Fruit fly (Drosophila melanogaster): ENCODE results near the gene spz5.

spz5 gene

DNA sequence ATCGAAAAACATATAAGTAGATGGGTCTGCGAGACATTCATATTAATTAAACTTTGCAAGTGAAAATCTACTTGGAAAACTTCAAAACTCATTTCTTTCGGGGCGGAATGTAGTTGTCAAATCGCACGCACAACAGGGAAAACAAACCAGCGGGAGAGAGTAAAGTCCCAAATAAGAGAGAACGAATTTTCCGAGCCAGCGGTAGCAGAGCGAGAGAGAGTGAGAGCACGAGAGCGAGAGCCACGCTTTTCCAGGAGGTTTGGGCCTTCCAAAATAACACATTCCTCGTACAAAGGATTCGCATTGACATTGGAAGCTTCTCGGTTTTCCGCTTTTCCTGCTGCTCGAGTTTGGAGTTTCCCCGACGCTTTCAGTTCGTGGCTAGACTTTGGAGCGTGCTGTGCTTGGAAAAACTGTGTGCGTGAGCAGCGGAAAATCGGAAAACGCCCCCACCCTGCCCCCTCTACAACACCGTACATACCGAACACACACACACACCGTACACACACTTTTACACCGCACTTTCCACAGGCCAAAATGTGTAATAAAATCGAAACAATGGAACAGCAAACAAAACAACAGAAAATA is 4.5 kb upstream of the spz5 start:
- TF ChIP-seq Crg-1 (GFP tag; optimal IDR thresholded peaks at IDR 0.05) (no peak), tj (GFP tag; optimal IDR thresholded peaks at IDR 0.05) (no peak), toe (GFP tag; optimal IDR thresholded peaks at IDR 0.05) (no peak), CG7045 (GFP tag; optimal IDR thresholded peaks at IDR 0.05) (no peak), cic (GFP tag; optimal IDR thresholded peaks at IDR 0.05) (no peak), ovo (GFP tag; optimal IDR thresholded peaks at IDR 0.05) (no peak), CG7101 (tag; optimal IDR thresholded peaks at IDR 0.05) (no peak), CG11617 (GFP tag; optimal IDR thresholded peaks at IDR 0.05) (no peak), pad (GFP tag; optimal IDR thresholded peaks at IDR 0.05) (no peak), cnc (optimal IDR thresholded peaks at IDR 0.05) (no peak), CG5204 (GFP tag; optimal IDR thresholded peaks at IDR 0.05) (no peak), CG14711 (tag; optimal IDR thresholded peaks at IDR 0.05) (no peak), Hr96 (GFP tag; optimal IDR thresholded peaks at IDR 0.05) (no peak), Mnt (GFP tag; optimal IDR thresholded peaks at IDR 0.05) (no peak), kay (GFP tag; ENCODE audit: borderline replicate concordance) (no peak), CG1620 (GFP tag; optimal IDR thresholded peaks at IDR 0.05) (no peak), CG33017 (tag; optimal IDR thresholded peaks at IDR 0.05) (no peak), bab1 (GFP tag; optimal IDR thresholded peaks at IDR 0.05) (no peak)

DNA sequence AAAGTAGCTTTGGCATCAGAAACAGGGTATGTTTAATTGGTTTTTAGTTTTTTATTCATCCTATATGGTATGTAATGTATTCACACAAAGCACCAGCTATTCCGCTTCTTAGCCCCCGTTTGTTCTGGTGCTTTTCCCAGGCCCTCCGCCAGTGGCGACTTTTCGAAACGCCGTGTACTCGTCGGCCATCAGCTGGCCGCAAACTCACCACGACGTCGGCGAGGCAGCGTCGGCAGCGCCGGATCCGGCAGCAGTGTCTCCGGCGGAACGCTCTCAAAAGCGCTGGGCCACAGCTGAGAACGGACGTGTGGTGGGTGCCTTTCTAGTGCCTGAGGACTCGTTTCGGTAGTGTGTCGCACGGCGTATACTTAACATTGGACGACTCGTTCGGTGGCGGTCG is 2.8 kb upstream of the spz5 start, which contains the start of gene Shab:
Gene Shab (plus strand): TSS at position 268 of the 400 bp plus-strand sequence.
- TF ChIP-seq kay (GFP tag; ENCODE audit: borderline replicate concordance) (no peak), CG1620 (GFP tag; optimal IDR thresholded peaks at IDR 0.05) (no peak), CG11617 (GFP tag; optimal IDR thresholded peaks at IDR 0.05) (no peak), toe (GFP tag; optimal IDR thresholded peaks at IDR 0.05) (no peak), ovo (GFP tag; optimal IDR thresholded peaks at IDR 0.05) (no peak), pad (GFP tag; optimal IDR thresholded peaks at IDR 0.05) (no peak), Crg-1 (GFP tag; optimal IDR thresholded peaks at IDR 0.05) (no peak), cic (GFP tag; optimal IDR thresholded peaks at IDR 0.05) (no peak), Clk (GFP tag; optimal IDR thresholded peaks at IDR 0.05) (no peak)

DNA sequence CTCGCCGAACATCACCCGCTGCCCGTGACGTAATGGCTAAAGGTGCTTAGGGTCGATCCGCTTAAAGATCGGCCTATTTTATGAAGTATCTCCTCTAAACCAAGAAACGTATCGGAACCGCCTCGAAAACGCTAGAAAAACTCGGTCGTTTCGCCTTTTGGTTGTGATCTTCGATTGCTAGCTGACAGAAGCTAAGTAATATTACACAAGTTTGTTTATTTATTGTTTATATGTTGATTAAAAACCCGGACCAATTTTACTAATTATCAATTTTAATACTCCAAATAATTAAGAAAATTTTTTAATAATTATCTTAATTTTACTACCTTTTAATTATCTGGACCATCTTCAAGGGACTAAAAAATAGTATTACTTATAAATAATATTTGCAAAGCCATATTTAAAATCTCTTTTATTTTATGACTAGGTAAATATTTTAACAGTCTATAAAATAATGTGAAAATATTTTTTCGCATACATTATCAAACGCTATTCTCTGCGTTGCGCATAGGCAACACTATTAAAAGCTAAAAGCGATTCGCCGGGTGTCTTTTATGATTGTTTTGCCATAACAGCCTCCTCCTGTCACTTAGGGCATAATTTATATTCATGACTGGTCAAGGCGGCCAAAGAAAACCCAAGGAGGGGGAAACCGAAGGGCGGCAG is 2.0 kb upstream of the spz5 start:
- TF ChIP-seq toe (GFP tag; optimal IDR thresholded peaks at IDR 0.05) (no peak), CG33017 (tag; optimal IDR thresholded peaks at IDR 0.05) (no peak), CG12768 (GFP tag; optimal IDR thresholded peaks at IDR 0.05) (no peak), cic (GFP tag; optimal IDR thresholded peaks at IDR 0.05) (no peak), pad (GFP tag; optimal IDR thresholded peaks at IDR 0.05) (no peak), ovo (GFP tag; optimal IDR thresholded peaks at IDR 0.05) (no peak), tj (GFP tag; optimal IDR thresholded peaks at IDR 0.05) (no peak), CG7045 (GFP tag; optimal IDR thresholded peaks at IDR 0.05) (no peak), cnc (optimal IDR thresholded peaks at IDR 0.05) (no peak)

DNA sequence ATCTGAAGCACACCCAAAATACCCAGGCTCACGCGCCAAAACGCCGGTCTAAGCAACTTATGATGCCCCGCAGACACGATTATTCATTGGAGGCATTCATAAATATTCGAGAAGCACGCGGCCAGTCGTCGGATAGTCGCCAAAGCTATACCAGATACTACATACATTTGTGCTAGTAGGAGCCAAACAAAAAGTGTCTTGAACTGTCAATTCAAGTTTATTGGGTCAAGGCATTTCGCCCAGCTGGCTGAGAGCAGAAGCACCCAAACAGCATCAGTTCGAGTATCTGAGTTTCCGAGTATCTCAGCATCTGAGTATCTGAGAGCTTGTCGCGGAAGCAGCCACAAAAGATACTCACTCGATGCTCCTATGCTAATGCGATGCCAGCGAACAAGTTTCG is 3.8 kb downstream of the spz5 start:
- TF ChIP-seq CG14711 (tag; optimal IDR thresholded peaks at IDR 0.05): no peak
- no peak for TF ChIP-seq tj (GFP tag; optimal IDR thresholded peaks at IDR 0.05)
- TF ChIP-seq cic (GFP tag; optimal IDR thresholded peaks at IDR 0.05): no peak
- no peak for TF ChIP-seq bab1 (GFP tag; optimal IDR thresholded peaks at IDR 0.05)
- no peak for TF ChIP-seq CG12768 (GFP tag; optimal IDR thresholded peaks at IDR 0.05)
- TF ChIP-seq pad (GFP tag; optimal IDR thresholded peaks at IDR 0.05): no peak
- no peak for TF ChIP-seq cnc (optimal IDR thresholded peaks at IDR 0.05)
- TF ChIP-seq Hr96 (GFP tag; optimal IDR thresholded peaks at IDR 0.05): no peak
- no peak for TF ChIP-seq CG11617 (GFP tag; optimal IDR thresholded peaks at IDR 0.05)
- TF ChIP-seq Mnt (GFP tag; optimal IDR thresholded peaks at IDR 0.05): no peak
- TF ChIP-seq ovo (GFP tag; optimal IDR thresholded peaks at IDR 0.05): no peak
- TF ChIP-seq CG1620 (GFP tag; optimal IDR thresholded peaks at IDR 0.05): no peak
- TF ChIP-seq CG7101 (tag; optimal IDR thresholded peaks at IDR 0.05): no peak

DNA sequence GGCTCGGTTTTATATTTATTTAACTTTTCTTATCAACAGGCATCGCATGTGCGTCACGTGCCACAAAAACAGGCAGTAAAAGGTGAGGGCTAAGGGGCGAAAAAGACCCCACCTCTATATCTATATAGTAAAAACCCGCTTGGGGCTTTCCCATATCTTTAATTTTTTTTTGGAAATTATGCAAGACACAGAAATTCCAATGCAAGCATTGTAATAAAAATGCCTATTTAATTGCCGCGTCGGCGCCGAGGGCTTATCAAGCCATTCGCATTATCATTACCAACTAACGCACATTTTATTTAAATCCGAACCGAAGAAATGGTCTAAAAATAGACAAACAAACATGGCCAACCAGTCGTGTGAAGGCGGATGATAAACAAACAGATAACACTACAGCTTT is 4.6 kb downstream of the spz5 start:
- TF ChIP-seq ovo (GFP tag; optimal IDR thresholded peaks at IDR 0.05) (no peak), Clk (GFP tag; optimal IDR thresholded peaks at IDR 0.05) (no peak), CG7045 (GFP tag; optimal IDR thresholded peaks at IDR 0.05) (no peak), Mnt (GFP tag; optimal IDR thresholded peaks at IDR 0.05) (no peak), cic (GFP tag; optimal IDR thresholded peaks at IDR 0.05) (no peak), bab1 (GFP tag; optimal IDR thresholded peaks at IDR 0.05) (no peak), CG33017 (tag; optimal IDR thresholded peaks at IDR 0.05) (no peak), CG12768 (GFP tag; optimal IDR thresholded peaks at IDR 0.05) (no peak), cnc (optimal IDR thresholded peaks at IDR 0.05) (no peak), toe (GFP tag; optimal IDR thresholded peaks at IDR 0.05) (no peak), CG5204 (GFP tag; optimal IDR thresholded peaks at IDR 0.05) (no peak)

DNA sequence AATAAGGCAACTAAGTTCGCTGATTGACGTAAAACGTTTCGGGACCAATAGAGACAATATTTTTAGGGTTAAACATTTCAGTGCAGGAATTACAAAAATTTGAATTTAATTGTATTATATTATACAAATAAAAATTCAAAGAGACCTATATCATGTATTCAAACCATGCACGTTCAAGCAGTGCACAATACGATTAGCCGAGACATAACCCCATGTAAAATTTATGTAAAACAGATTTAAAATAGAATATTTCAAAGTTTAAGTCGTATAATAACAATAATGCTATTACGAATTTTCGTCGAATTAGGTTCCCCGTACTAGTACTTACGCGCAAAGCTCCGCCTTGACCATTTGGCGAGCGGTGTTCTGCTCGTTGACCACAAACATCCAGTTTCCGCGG is 6.4 kb downstream of the spz5 start:
- TF ChIP-seq CG14711 (tag; optimal IDR thresholded peaks at IDR 0.05) (no peak), CG7101 (tag; optimal IDR thresholded peaks at IDR 0.05) (no peak), pad (GFP tag; optimal IDR thresholded peaks at IDR 0.05) (no peak), CG33017 (tag; optimal IDR thresholded peaks at IDR 0.05) (no peak), CG1620 (GFP tag; optimal IDR thresholded peaks at IDR 0.05) (no peak), Crg-1 (GFP tag; optimal IDR thresholded peaks at IDR 0.05) (no peak), tj (GFP tag; optimal IDR thresholded peaks at IDR 0.05) (no peak), CG5204 (GFP tag; optimal IDR thresholded peaks at IDR 0.05) (no peak), kay (GFP tag; ENCODE audit: borderline replicate concordance) (no peak), Hr96 (GFP tag; optimal IDR thresholded peaks at IDR 0.05) (no peak), CG12768 (GFP tag; optimal IDR thresholded peaks at IDR 0.05) (no peak), Clk (GFP tag; optimal IDR thresholded peaks at IDR 0.05) (no peak)

Measured in whole organism, adult.